Worm (Caenorhabditis elegans): ENCODE results near the gene inx-6.

ce11 chrIV:12773519-12773918, 27.1 kb downstream of the inx-6 start, which contains the start of gene unc-31:
- TF ChIP-seq W03F9.2 (tag; optimal IDR thresholded peaks at IDR 0.05), result no peak
- no peak for TF ChIP-seq him-1 (tag; optimal IDR thresholded peaks at IDR 0.05)

Measured in whole organism, L4/young adult.